Worm (Caenorhabditis elegans) whole organism, early embryonic: ENCODE measurements around the gene calu-1.

Experiments
- B0310.2 ChIP-seq: sonication (generic microtip); optimal IDR thresholded peaks from 2 replicates; lab custom pipeline; 2016; ENCODE audit warnings: mild to moderate bottlenecking, missing genetic modification characterization, missing compliant biosample characterization
- F13C5.2 ChIP-seq: sonication (generic microtip); optimal IDR thresholded peaks from 2 replicates; lab custom pipeline; 2017; ENCODE audit warnings: mild to moderate bottlenecking, missing genetic modification characterization, inconsistent platforms, missing compliant biosample characterization
- aly-1 ChIP-seq: sonication (generic microtip); optimal IDR thresholded peaks from 2 replicates; lab custom pipeline; 2016; ENCODE audit warnings: missing genetic modification characterization, missing compliant biosample characterization
- ama-1 ChIP-seq: fragments of 150-350 bp; optimal IDR thresholded peaks from 2 replicates; lab custom pipeline; 2014
- ceh-13 ChIP-seq: fragments of 200-800 bp; sonication (Bioruptor generic); optimal IDR thresholded peaks from 2 replicates; lab custom pipeline; 2018; ENCODE audit warnings: mild to moderate bottlenecking, missing genetic modification characterization, missing compliant biosample characterization
- ceh-36 ChIP-seq: sonication (generic microtip); optimal IDR thresholded peaks from 2 replicates; lab custom pipeline; 2016; ENCODE audit warnings: missing genetic modification characterization, inconsistent platforms, missing compliant biosample characterization
- ets-7 ChIP-seq: sonication (generic microtip); optimal IDR thresholded peaks from 2 replicates; lab custom pipeline; 2016; ENCODE audit warnings: missing genotype, missing genetic modification characterization, missing compliant biosample characterization
- flt-1 ChIP-seq: fragments of 200-800 bp; sonication (Bioruptor generic); IDR thresholded peaks from 2 replicates; pipeline ENCODE4 v1.3.6; 2022; ENCODE audit warnings: missing genetic modification characterization, missing compliant biosample characterization
- hmbx-1 ChIP-seq: sonication (generic microtip); optimal IDR thresholded peaks from 2 replicates; lab custom pipeline; 2016; ENCODE audit warnings: mild to moderate bottlenecking, missing genetic modification characterization, missing compliant biosample characterization
- hmg-4 ChIP-seq: fragments of 200-800 bp; sonication (Bioruptor generic); optimal IDR thresholded peaks from 2 replicates; lab custom pipeline; 2018; ENCODE audit warnings: mild to moderate bottlenecking, missing genetic modification characterization, missing compliant biosample characterization
- hnd-1 ChIP-seq: sonication (generic microtip); optimal IDR thresholded peaks from 2 replicates; lab custom pipeline; 2016; ENCODE audit warnings: missing genetic modification characterization, missing compliant biosample characterization
- pes-1 ChIP-seq: fragments of 200-800 bp; sonication (Bioruptor generic); IDR thresholded peaks from 2 replicates; pipeline ENCODE4 v1.3.6; 2022; ENCODE audit warnings: missing genetic modification reagents, missing genetic modification characterization, missing compliant biosample characterization
- scrt-1 ChIP-seq: fragments of 200-800 bp; sonication (Bioruptor generic); IDR thresholded peaks from 2 replicates; pipeline ENCODE4 v1.3.6; 2022; ENCODE audit warnings: missing genetic modification characterization, missing compliant biosample characterization
- sea-1 ChIP-seq: fragments of 200-800 bp; sonication (Bioruptor generic); conservative IDR thresholded peaks from 2 replicates; pipeline ENCODE4 v1.3.6; 2022; ENCODE audit warnings: missing genetic modification characterization, missing compliant biosample characterization
- tbx-11 ChIP-seq: fragments of 200-800 bp; sonication (Bioruptor generic); IDR thresholded peaks from 2 replicates; pipeline ENCODE4 v1.3.6; 2022; ENCODE audit warnings: missing genetic modification characterization, missing compliant biosample characterization
- tbx-37 ChIP-seq: fragments of 200-800 bp; sonication (Bioruptor generic); conservative IDR thresholded peaks from 2 replicates; pipeline ENCODE4 v1.3.6; 2022; ENCODE audit warnings: missing genetic modification reagents, missing genetic modification characterization, missing compliant biosample characterization
- tra-4 ChIP-seq: sonication (generic microtip); optimal IDR thresholded peaks from 2 replicates; lab custom pipeline; 2017; ENCODE audit warnings: missing genetic modification characterization, missing compliant biosample characterization

The calu-1 gene

DNA sequence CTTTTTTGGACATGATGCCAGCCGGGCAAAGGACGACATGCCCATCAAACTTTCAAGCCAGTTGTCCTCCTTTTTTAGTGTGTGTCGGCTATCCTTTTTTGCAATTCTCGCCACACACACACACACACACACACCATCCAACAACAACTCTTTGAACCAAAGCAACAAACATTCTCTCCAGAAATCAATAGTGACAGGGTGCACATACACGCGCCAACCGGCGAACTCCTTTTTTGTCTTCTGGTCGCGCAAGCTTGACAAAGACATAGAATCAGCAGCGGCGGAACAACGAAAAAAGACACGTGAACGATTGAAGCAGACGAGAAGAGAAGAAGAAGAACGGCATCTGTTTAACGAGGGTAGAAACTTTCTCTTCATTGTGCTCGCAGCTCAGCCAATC is 10.3 kb upstream of the calu-1 start:
- TF ChIP-seq tra-4, result no peak
- no peak for TF ChIP-seq ama-1 (lab: Kevin White, UChicago)
- TF ChIP-seq scrt-1, result no peak
- TF ChIP-seq tbx-11 (GFP tag; lab: Robert Waterston, UW), result no peak
- no peak for TF ChIP-seq aly-1
- no peak for TF ChIP-seq B0310.2
- no peak for TF ChIP-seq ets-7 (tag; lab: Kevin White, UChicago)
- TF ChIP-seq pes-1, result no peak
- TF ChIP-seq hmg-4 (GFP tag; lab: Kevin White, UChicago), result no peak
- TF ChIP-seq sea-1 (GFP tag; lab: Robert Waterston, UW), result no peak
- no peak for TF ChIP-seq ceh-36 (tag; lab: Kevin White, UChicago)
- TF ChIP-seq hnd-1 (tag; lab: Kevin White, UChicago), result no peak
- no peak for TF ChIP-seq tbx-37 (GFP tag; lab: Robert Waterston, UW)
- no peak for TF ChIP-seq flt-1 (GFP tag; lab: Robert Waterston, UW)

DNA sequence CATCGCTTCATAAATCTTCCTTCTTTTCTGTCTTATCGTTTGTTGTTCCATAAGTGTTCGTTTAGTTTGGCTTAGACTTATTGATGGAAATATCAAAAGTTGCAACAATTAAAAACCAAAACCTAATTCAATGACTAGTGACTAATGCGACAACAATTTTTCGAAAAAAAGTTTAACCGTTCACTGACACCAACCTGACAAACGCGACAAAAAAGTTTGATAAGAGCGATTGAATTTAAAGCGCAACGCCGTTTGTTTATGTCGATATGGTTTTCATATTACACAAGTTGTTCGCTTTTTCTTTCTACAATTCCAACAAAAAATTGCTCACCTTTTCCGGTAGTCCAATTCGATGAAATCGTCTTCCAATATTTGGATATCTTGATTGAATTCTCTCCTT is 8.3 kb upstream of the calu-1 start:
- TF ChIP-seq hnd-1 (tag; lab: Kevin White, UChicago) (no peak), ets-7 (tag; lab: Kevin White, UChicago) (no peak), scrt-1 (no peak), F13C5.2 (tag; lab: Kevin White, UChicago) (no peak), sea-1 (GFP tag; lab: Robert Waterston, UW) (no peak), hmg-4 (GFP tag; lab: Kevin White, UChicago) (no peak), aly-1 (no peak), tbx-11 (GFP tag; lab: Robert Waterston, UW) (no peak), tra-4 (no peak), tbx-37 (GFP tag; lab: Robert Waterston, UW) (no peak), B0310.2 (no peak), ama-1 (lab: Kevin White, UChicago) (no peak), ceh-13 (GFP tag; lab: Kevin White, UChicago) (no peak), pes-1 (no peak), flt-1 (GFP tag; lab: Robert Waterston, UW) (no peak), hmbx-1 (tag; lab: Kevin White, UChicago) (no peak), ceh-36 (tag; lab: Kevin White, UChicago) (no peak)

DNA sequence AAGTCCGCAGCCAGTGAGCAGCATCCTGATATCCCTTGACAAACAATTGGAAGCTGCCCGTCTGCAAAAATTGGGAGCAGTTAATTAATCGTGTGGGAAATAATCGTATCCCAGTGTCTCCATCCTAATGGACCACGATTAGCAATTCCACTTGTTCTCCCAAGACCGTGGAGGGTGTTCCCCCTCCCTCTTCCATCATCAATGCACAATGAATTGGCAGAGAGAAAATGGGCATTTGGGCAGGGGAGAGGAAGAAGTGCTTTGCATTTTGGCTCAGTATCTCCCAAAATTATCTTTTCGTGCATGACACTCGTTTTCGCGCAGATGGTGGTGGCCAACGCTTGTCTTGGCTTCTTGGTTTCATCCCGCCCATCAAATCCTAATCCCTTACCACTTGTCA is 7.4 kb upstream of the calu-1 start:
- no peak for TF ChIP-seq ama-1 (lab: Kevin White, UChicago)
- no peak for TF ChIP-seq ceh-36 (tag; lab: Kevin White, UChicago)
- no peak for TF ChIP-seq flt-1 (GFP tag; lab: Robert Waterston, UW)

DNA sequence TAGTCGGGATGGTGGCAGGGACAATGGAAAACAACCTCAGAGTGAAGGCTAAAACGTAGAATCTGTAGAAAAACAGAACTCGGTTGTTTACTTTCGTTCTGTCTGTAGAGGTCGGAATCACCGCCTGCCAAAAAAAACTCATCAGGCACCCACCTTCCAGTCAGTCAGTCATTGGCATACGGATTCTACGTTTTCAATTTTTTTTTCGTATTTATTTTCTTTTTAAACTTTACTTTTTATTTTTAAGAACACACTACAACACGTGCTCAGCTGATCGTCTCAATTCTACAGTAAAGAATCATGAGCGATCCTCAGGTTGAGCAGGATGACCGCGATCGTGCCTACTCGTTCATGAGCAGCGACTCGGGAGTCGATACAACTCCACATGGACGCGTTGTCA is 5.8 kb upstream of the calu-1 start, which contains the start of gene lfi-1:
Gene lfi-1 (plus strand): TSS at position 301 of the 400 bp plus-strand sequence.
- TF ChIP-seq pes-1, result no peak
- TF ChIP-seq tra-4, result no peak
- no peak for TF ChIP-seq aly-1
- TF ChIP-seq tbx-11 (GFP tag; lab: Robert Waterston, UW), result no peak
- TF ChIP-seq ama-1 (lab: Kevin White, UChicago), result no peak
- no peak for TF ChIP-seq sea-1 (GFP tag; lab: Robert Waterston, UW)
- TF ChIP-seq tbx-37 (GFP tag; lab: Robert Waterston, UW), result no peak
- TF ChIP-seq ceh-36 (tag; lab: Kevin White, UChicago), result no peak
- TF ChIP-seq B0310.2, result no peak

DNA sequence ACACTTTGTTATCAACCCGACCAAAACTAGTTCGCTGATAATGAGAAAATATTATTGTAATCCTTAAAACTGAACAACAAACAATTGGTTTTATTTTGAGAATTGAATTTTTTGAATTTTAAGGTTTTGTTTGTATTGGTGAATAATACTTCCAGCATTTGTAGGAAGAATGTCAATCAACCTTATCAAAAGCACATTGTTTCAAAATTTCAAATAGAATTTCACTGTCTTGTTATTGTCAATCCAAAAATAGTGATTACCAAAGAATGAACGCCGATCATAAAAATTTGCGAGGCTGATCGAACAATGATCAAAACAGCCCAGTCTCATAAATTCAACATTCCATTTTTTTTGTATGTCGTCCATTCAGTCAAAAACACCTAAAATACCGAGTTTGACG is 3.8 kb upstream of the calu-1 start:
- TF ChIP-seq ceh-36 (tag; lab: Kevin White, UChicago), result no peak
- TF ChIP-seq hmg-4 (GFP tag; lab: Kevin White, UChicago), result no peak
- no peak for TF ChIP-seq hmbx-1 (tag; lab: Kevin White, UChicago)
- no peak for TF ChIP-seq tra-4
- TF ChIP-seq F13C5.2 (tag; lab: Kevin White, UChicago), result no peak

DNA sequence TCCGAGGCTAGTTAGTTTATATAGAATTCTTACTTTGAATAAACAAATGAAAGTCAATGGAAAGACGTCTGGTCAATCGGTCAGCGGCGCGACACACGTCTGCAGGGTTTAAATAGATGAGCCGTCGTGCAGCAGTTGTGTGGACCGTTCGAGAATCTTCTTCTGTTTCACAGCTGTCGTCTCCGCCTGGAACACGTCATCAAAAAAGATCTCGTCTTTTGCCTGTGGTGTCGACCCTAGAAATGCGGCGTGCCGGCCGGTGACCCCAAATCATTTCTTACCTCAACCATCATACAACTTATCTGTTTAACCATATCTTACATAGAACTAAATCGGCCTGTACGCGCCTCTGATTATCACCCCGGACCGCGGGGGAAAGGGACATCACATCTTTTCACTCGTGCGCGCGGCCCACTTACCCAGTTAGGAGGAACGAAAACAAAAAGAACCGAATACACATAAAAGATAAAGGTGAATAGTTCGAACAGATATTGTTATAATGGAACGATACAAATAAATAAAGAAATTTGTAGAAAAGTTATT is 1.4 kb upstream of the calu-1 start:
- no peak for TF ChIP-seq pes-1
- TF ChIP-seq scrt-1, result no peak
- no peak for TF ChIP-seq tbx-37 (GFP tag; lab: Robert Waterston, UW)
- no peak for TF ChIP-seq hmbx-1 (tag; lab: Kevin White, UChicago)
- no peak for TF ChIP-seq hnd-1 (tag; lab: Kevin White, UChicago)
- no peak for TF ChIP-seq aly-1
- TF ChIP-seq ets-7 (tag; lab: Kevin White, UChicago), result no peak

DNA sequence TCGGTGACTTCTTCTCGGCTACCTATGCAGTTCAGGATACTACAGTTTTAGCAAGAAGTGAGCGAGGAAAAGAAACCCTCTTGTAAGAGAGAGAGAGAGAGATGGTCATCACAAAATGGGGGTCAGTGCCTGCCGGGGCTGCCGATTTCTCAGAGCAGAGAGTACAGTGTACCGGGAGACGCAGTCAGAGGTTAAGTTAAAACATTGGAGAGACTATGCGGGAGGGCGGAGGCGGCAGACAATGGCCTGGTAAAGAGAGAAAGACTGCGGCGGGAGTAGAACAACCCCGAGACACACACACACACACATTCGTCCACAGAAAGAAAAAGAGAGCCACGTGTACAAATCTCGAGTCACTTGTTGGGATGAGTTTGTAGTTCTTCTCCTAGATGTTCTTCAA is 714 bp upstream of the calu-1 start:
- TF ChIP-seq tbx-37 (GFP tag; lab: Robert Waterston, UW), result peak; percentile 46
- peak; percentile 78 for TF ChIP-seq aly-1
- peak; percentile 69 for TF ChIP-seq hmg-4 (GFP tag; lab: Kevin White, UChicago)
- TF ChIP-seq hmbx-1 (tag; lab: Kevin White, UChicago), result no peak
- no peak for TF ChIP-seq scrt-1

DNA sequence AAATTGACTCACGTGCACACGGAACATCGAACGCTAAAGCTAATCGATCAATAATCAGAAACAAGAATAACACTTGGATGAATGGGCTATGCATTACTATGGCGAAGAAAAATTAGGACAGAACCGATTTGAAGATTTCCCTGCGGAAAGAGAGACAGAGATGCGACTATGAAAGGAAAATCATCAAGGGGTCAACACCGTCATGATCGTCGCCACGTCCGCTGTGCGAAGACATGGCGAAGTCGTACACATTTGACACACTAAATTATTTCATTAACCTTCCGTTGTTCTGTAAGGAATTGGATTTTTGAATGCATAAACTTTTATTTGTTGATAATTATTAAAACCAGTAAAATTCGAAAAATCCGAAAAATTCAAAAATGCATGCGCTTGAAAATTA is 1.5 kb downstream of the calu-1 start, which contains the start of gene M03F4.6:
Gene M03F4.6 (minus strand): TSS at position 101 of the 400 bp plus-strand sequence.
- TF ChIP-seq sea-1 (GFP tag; lab: Robert Waterston, UW) (0 out of 2 replicates have a peak, but pooled peaks have one; percentile 68), hmbx-1 (tag; lab: Kevin White, UChicago) (no peak), B0310.2 (no peak), pes-1 (no peak), ceh-13 (GFP tag; lab: Kevin White, UChicago) (no peak), ama-1 (lab: Kevin White, UChicago) (peak; percentile 39)
